ENCODE assay signal across 1 fruit fly cellular context in genomic region chr3R:11226496-11226895, dm6.
TF ChIP-seq lines count a peak whose summit lies in the region.

TSS of gene CG17726 (plus strand) at chr3R:11226762.

TF ChIP-seq in whole organism, embryonic, 481 proteins besides CTCF, POLR2A, EP300 and RAD21 (continued from another document):
- TF ChIP-seq ems (GFP tag; optimal IDR thresholded peaks at IDR 0.05; lab: Kevin White, UChicago) (peak; percentile 87), CG15601 (tag; optimal IDR thresholded peaks at IDR 0.05; lab: Kevin White, UChicago) (peak; percentile 97), Hr39 (optimal IDR thresholded peaks at IDR 0.05; lab: Kevin White, UChicago) (no peak), Mad (GFP tag; optimal IDR thresholded peaks at IDR 0.05; lab: Kevin White, UChicago) (peak; percentile 89), CG14667 (GFP tag; IDR thresholded peaks at IDR 0.05; lab: Robert Waterston, UW) (peak; percentile 96), pros (GFP tag; optimal IDR thresholded peaks at IDR 0.05; lab: Kevin White, UChicago) (peak; percentile 38), zfh2 (GFP tag; optimal IDR thresholded peaks at IDR 0.05; lab: Kevin White, UChicago) (peak; percentile 81), CG14014 (GFP tag; IDR thresholded peaks at IDR 0.05; lab: Robert Waterston, UW) (peak; percentile 98), CG9932 (GFP tag; IDR thresholded peaks at IDR 0.05; lab: Robert Waterston, UW) (peak; percentile 96), CG3163 (GFP tag; optimal IDR thresholded peaks at IDR 0.05; lab: Kevin White, UChicago) (peak; percentile 63), CG43689 (GFP tag; IDR thresholded peaks at IDR 0.05; lab: Robert Waterston, UW) (peak; percentile 97), kni (GFP tag; optimal IDR thresholded peaks at IDR 0.05; lab: Kevin White, UChicago) (peak; percentile 76), CG17359 (tag; optimal IDR thresholded peaks at IDR 0.05; lab: Kevin White, UChicago) (peak; percentile 98), pfk (GFP tag; optimal IDR thresholded peaks at IDR 0.05; lab: Kevin White, UChicago) (no peak), CkIIα-i1 (GFP tag; IDR thresholded peaks at IDR 0.05; lab: Robert Waterston, UW) (peak; percentile 68), bbx (GFP tag; IDR thresholded peaks at IDR 0.05; lab: Robert Waterston, UW; ENCODE audit: partially characterized antibody) (no peak), dysf (GFP tag; IDR thresholded peaks at IDR 0.05; lab: Robert Waterston, UW) (peak; percentile 98), sens (GFP tag; lab: Kevin White, UChicago) (peak; percentile 99), Lpt (GFP tag; optimal IDR thresholded peaks at IDR 0.05; lab: Kevin White, UChicago) (no peak), CG8290 (GFP tag; optimal IDR thresholded peaks at IDR 0.05; lab: Kevin White, UChicago) (peak; percentile 94), CG8290 (tag; optimal IDR thresholded peaks at IDR 0.05; lab: Kevin White, UChicago) (peak in 1 of 2 experiments; percentile 75), gcm (GFP tag; optimal IDR thresholded peaks at IDR 0.05; lab: Kevin White, UChicago) (peak; percentile 98), maf-S (GFP tag; optimal IDR thresholded peaks at IDR 0.05; lab: Kevin White, UChicago) (peak; percentile 81), CG4282 (GFP tag; optimal IDR thresholded peaks at IDR 0.05; lab: Kevin White, UChicago) (peak; percentile 13), CG4820 (GFP tag; optimal IDR thresholded peaks at IDR 0.05; lab: Kevin White, UChicago) (peak; percentile 94), vvl (GFP tag; IDR thresholded peaks at IDR 0.05; lab: Robert Waterston, UW) (peak; percentile 99), CG15269 (tag; optimal IDR thresholded peaks at IDR 0.05; lab: Kevin White, UChicago) (peak; percentile 98), CG4360 (GFP tag; IDR thresholded peaks at IDR 0.05; lab: Robert Waterston, UW) (peak; percentile 82), MESR4 (GFP tag; optimal IDR thresholded peaks at IDR 0.05; lab: Kevin White, UChicago) (peak; percentile 67), CG17802 (tag; optimal IDR thresholded peaks at IDR 0.05; lab: Kevin White, UChicago) (peak; percentile 69), zen2 (GFP tag; IDR thresholded peaks at IDR 0.05; lab: Robert Waterston, UW; ENCODE audit: partially characterized antibody) (no peak), CG9609 (GFP tag; optimal IDR thresholded peaks at IDR 0.05; lab: Kevin White, UChicago) (peak; percentile 86), fru (optimal IDR thresholded peaks at IDR 0.05; lab: Kevin White, UChicago) (no peak), Asciz (GFP tag; optimal IDR thresholded peaks at IDR 0.05; lab: Kevin White, UChicago) (no peak), Jarid2 (GFP tag; optimal IDR thresholded peaks at IDR 0.05; lab: Kevin White, UChicago) (no peak), HLH3B (GFP tag; IDR thresholded peaks at IDR 0.05; lab: Robert Waterston, UW) (peak; percentile 99), p53 (GFP tag; optimal IDR thresholded peaks at IDR 0.05; lab: Kevin White, UChicago) (peak; percentile 56), Fer3 (tag; optimal IDR thresholded peaks at IDR 0.05; lab: Kevin White, UChicago) (peak; percentile 98), Oli (tag; optimal IDR thresholded peaks at IDR 0.05; lab: Kevin White, UChicago) (peak; percentile 97), dimm (GFP tag; IDR thresholded peaks at IDR 0.05; lab: Robert Waterston, UW) (peak; percentile 95), H15 (GFP tag; IDR thresholded peaks at IDR 0.05; lab: Robert Waterston, UW) (peak; percentile 97), CG1832 (GFP tag; optimal IDR thresholded peaks at IDR 0.05; lab: Kevin White, UChicago) (no peak), CG10565 (GFP tag; optimal IDR thresholded peaks at IDR 0.05; lab: Kevin White, UChicago) (peak; percentile 62), sim (GFP tag; IDR thresholded peaks at IDR 0.05; lab: Robert Waterston, UW) (peak; percentile 97), CG18262 (tag; optimal IDR thresholded peaks at IDR 0.05; lab: Kevin White, UChicago) (peak; percentile 98), Rfx (GFP tag; IDR thresholded peaks at IDR 0.05; lab: Robert Waterston, UW) (peak; percentile 98), Xbp1 (GFP tag; optimal IDR thresholded peaks at IDR 0.05; lab: Kevin White, UChicago) (peak; percentile 98), Atf3 (GFP tag; optimal IDR thresholded peaks at IDR 0.05; lab: Kevin White, UChicago) (peak; percentile 86), Hmx (GFP tag; optimal IDR thresholded peaks at IDR 0.05; lab: Kevin White, UChicago) (peak; percentile 84), jumu (GFP tag; optimal IDR thresholded peaks at IDR 0.05; lab: Kevin White, UChicago) (peak; percentile 79), fd64A (GFP tag; optimal IDR thresholded peaks at IDR 0.05; lab: Kevin White, UChicago) (peak; percentile 3), CG6272 (GFP tag; IDR thresholded peaks at IDR 0.05; lab: Robert Waterston, UW) (peak; percentile 93), HHEX (GFP tag; optimal IDR thresholded peaks at IDR 0.05; lab: Kevin White, UChicago) (peak; percentile 91), CG11695 (GFP tag; IDR thresholded peaks at IDR 0.05; lab: Robert Waterston, UW) (peak; percentile 98), corto (GFP tag; optimal IDR thresholded peaks at IDR 0.05; lab: Kevin White, UChicago) (no peak), CG17612 (GFP tag; IDR thresholded peaks at IDR 0.05; lab: Robert Waterston, UW) (peak; percentile 96), CG7928 (GFP tag; optimal IDR thresholded peaks at IDR 0.05; lab: Kevin White, UChicago) (peak; percentile 65), Dbx (GFP tag; IDR thresholded peaks at IDR 0.05; lab: Robert Waterston, UW) (peak; percentile 98), pita (GFP tag; optimal IDR thresholded peaks at IDR 0.05; lab: Kevin White, UChicago) (no peak), Trl (optimal IDR thresholded peaks at IDR 0.05; lab: Kevin White, UChicago) (no peak), Trl (GFP tag; optimal IDR thresholded peaks at IDR 0.05; lab: Kevin White, UChicago) (peak; percentile 88), lbe (GFP tag; optimal IDR thresholded peaks at IDR 0.05; lab: Kevin White, UChicago) (peak; percentile 83), CG7271 (tag; optimal IDR thresholded peaks at IDR 0.05; lab: Kevin White, UChicago) (peak; percentile 93), pnt (GFP tag; optimal IDR thresholded peaks at IDR 0.05; lab: Kevin White, UChicago) (peak; percentile 86), NC2β (GFP tag; optimal IDR thresholded peaks at IDR 0.05; lab: Kevin White, UChicago) (peak; percentile 76), Doc3 (GFP tag; IDR thresholded peaks at IDR 0.05; lab: Robert Waterston, UW; ENCODE audit: partially characterized antibody) (no peak), CG9817 (tag; optimal IDR thresholded peaks at IDR 0.05; lab: Kevin White, UChicago) (peak; percentile 96), tap (tag; optimal IDR thresholded peaks at IDR 0.05; lab: Kevin White, UChicago) (peak; percentile 98), trem (tag; optimal IDR thresholded peaks at IDR 0.05; lab: Kevin White, UChicago) (peak; percentile 99), CG16813 (GFP tag; IDR thresholded peaks at IDR 0.05; lab: Robert Waterston, UW; ENCODE audit: partially characterized antibody) (no peak), CG3065 (GFP tag; optimal IDR thresholded peaks at IDR 0.05; lab: Kevin White, UChicago) (peak; percentile 93), Ptx1 (GFP tag; IDR thresholded peaks at IDR 0.05; lab: Robert Waterston, UW) (peak; percentile 98), kay (GFP tag; optimal IDR thresholded peaks at IDR 0.05; lab: Kevin White, UChicago) (peak; percentile 87), Eip74EF (GFP tag; optimal IDR thresholded peaks at IDR 0.05; lab: Kevin White, UChicago) (peak in 1 of 2 experiments; percentile 97), Bgb (GFP tag; IDR thresholded peaks at IDR 0.05; lab: Robert Waterston, UW; ENCODE audit: partially characterized antibody) (no peak), CG17568 (GFP tag; optimal IDR thresholded peaks at IDR 0.05; lab: Kevin White, UChicago) (no peak), CG6813 (GFP tag; optimal IDR thresholded peaks at IDR 0.05; lab: Kevin White, UChicago) (peak; percentile 93), CG7987 (GFP tag; optimal IDR thresholded peaks at IDR 0.05; lab: Kevin White, UChicago) (peak; percentile 65), CG8924 (tag; optimal IDR thresholded peaks at IDR 0.05; lab: Kevin White, UChicago) (peak; percentile 99), onecut (GFP tag; IDR thresholded peaks at IDR 0.05; lab: Robert Waterston, UW) (peak; percentile 95), CG10654 (GFP tag; optimal IDR thresholded peaks at IDR 0.05; lab: Kevin White, UChicago) (peak; percentile 93), Dref (GFP tag; IDR thresholded peaks at IDR 0.05; lab: Robert Waterston, UW) (peak; percentile 20; the same call in 1 of the 2 replicates), cad (GFP tag; optimal IDR thresholded peaks at IDR 0.05; lab: Kevin White, UChicago) (no peak), B-H2 (GFP tag; optimal IDR thresholded peaks at IDR 0.05; lab: Kevin White, UChicago) (peak; percentile 92), otp (GFP tag; IDR thresholded peaks at IDR 0.05; lab: Robert Waterston, UW) (peak; percentile 98), Bteb2 (GFP tag; optimal IDR thresholded peaks at IDR 0.05; lab: Kevin White, UChicago) (peak; percentile 93), CG12744 (GFP tag; optimal IDR thresholded peaks at IDR 0.05; lab: Kevin White, UChicago) (peak; percentile 92), usp (GFP tag; optimal IDR thresholded peaks at IDR 0.05; lab: Kevin White, UChicago) (no peak), CG2129 (GFP tag; IDR thresholded peaks at IDR 0.05; lab: Robert Waterston, UW; ENCODE audit: partially characterized antibody) (no peak), Stat92E (GFP tag; optimal IDR thresholded peaks at IDR 0.05; lab: Kevin White, UChicago) (peak in 1 of 3 experiments; percentile 94), croc (GFP tag; conservative IDR thresholded peaks at IDR 0.05; lab: Robert Waterston, UW) (peak; percentile 96), mld (GFP tag; IDR thresholded peaks at IDR 0.05; lab: Robert Waterston, UW; ENCODE audit: partially characterized antibody) (no peak), CG12155 (GFP tag; optimal IDR thresholded peaks at IDR 0.05; lab: Kevin White, UChicago) (peak; percentile 95), CG42726 (GFP tag; IDR thresholded peaks at IDR 0.05; lab: Robert Waterston, UW; ENCODE audit: partially characterized antibody) (no peak), ara (GFP tag; IDR thresholded peaks at IDR 0.05; lab: Robert Waterston, UW) (peak; percentile 98), repo (GFP tag; optimal IDR thresholded peaks at IDR 0.05; lab: Kevin White, UChicago) (peak; percentile 76), CG14441 (GFP tag; IDR thresholded peaks at IDR 0.05; lab: Robert Waterston, UW) (peak; percentile 97), jing (GFP tag; optimal IDR thresholded peaks at IDR 0.05; lab: Kevin White, UChicago) (peak; percentile 92), CG9215 (GFP tag; IDR thresholded peaks at IDR 0.05; lab: Robert Waterston, UW) (peak; percentile 90), odd (GFP tag; optimal IDR thresholded peaks at IDR 0.05; lab: Kevin White, UChicago) (peak; percentile 94), CG2678 (tag; optimal IDR thresholded peaks at IDR 0.05; lab: Kevin White, UChicago) (peak; percentile 98), chn (GFP tag; optimal IDR thresholded peaks at IDR 0.05; lab: Kevin White, UChicago) (peak; percentile 94), CG12391 (tag; optimal IDR thresholded peaks at IDR 0.05; lab: Kevin White, UChicago) (peak; percentile 99), knrl (GFP tag; IDR thresholded peaks at IDR 0.05; lab: Robert Waterston, UW; ENCODE audit: partially characterized antibody) (0 out of 3 replicates have a peak, but pooled peaks have one; percentile 30), stwl (tag; optimal IDR thresholded peaks at IDR 0.05; lab: Kevin White, UChicago) (peak; percentile 80), ewg (GFP tag; optimal IDR thresholded peaks at IDR 0.05; lab: Kevin White, UChicago) (peak; percentile 93), Lhr (GFP tag; optimal IDR thresholded peaks at IDR 0.05; lab: Kevin White, UChicago) (peak; percentile 86), Hr51 (GFP tag; optimal IDR thresholded peaks at IDR 0.05; lab: Kevin White, UChicago) (peak; percentile 91 to 98), Hmr (GFP tag; optimal IDR thresholded peaks at IDR 0.05; lab: Kevin White, UChicago) (no peak), CG6854 (GFP tag; optimal IDR thresholded peaks at IDR 0.05; lab: Kevin White, UChicago) (peak; percentile 89)
